Fruit fly (Drosophila melanogaster) Kc167 (cell line): ENCODE measurements around the gene Pvf2.

Source experiments
- Myc ChIP-seq: fragments of >200 bp; optimal IDR thresholded peaks from 2 replicates; lab custom pipeline; 2017; ENCODE audit warnings: missing external identifiers
- Sin3A ChIP-seq: fragments of >200 bp; optimal IDR thresholded peaks from 2 replicates; lab custom pipeline; 2018; ENCODE audit warnings: missing external identifiers
- h ChIP-seq: fragments of >200 bp; optimal IDR thresholded peaks from 3 replicates; lab custom pipeline; 2018; ENCODE audit warnings: missing external identifiers
- insv ChIP-seq: fragments of >200 bp; optimal IDR thresholded peaks from 3 replicates; lab custom pipeline; 2018; ENCODE audit warnings: missing external identifiers
- psq ChIP-seq: fragments of >200 bp; optimal IDR thresholded peaks from 2 replicates; lab custom pipeline; 2017; ENCODE audit warnings: missing external identifiers

- no peak for TF ChIP-seq psq (lab: Kevin White, UChicago)
- TF ChIP-seq Sin3A (lab: Kevin White, UChicago) = no peak
- no peak for TF ChIP-seq insv (lab: Kevin White, UChicago)
- TF ChIP-seq Myc (lab: Kevin White, UChicago) = no peak
- TF ChIP-seq h (lab: Kevin White, UChicago) = no peak
Observed at dm6 chr2L:7084410-7084809, at the start of gene Pvf2.
